Worm (Caenorhabditis elegans) whole organism, L2 larva: ENCODE measurements around the gene fip-4.

Experiments used
- C34F6.9 ChIP-seq: fragments of 150-350 bp; optimal IDR thresholded peaks from 2 replicates; lab custom pipeline; 2014; ENCODE audit warnings: missing biosample characterization, missing genetic modification characterization
- F13H6.1 ChIP-seq: sonication (generic microtip); optimal IDR thresholded peaks from 2 replicates; lab custom pipeline; 2016; ENCODE audit warnings: missing genetic modification characterization, missing compliant biosample characterization
- R02D3.7 ChIP-seq: fragments of 150-350 bp; optimal IDR thresholded peaks from 2 replicates; lab custom pipeline; 2014; ENCODE audit warnings: missing biosample characterization, missing genetic modification characterization
- Y55F3AM.14 ChIP-seq: fragments of 200-800 bp; sonication (Bioruptor generic); optimal IDR thresholded peaks from 2 replicates; lab custom pipeline; 2018; ENCODE audit warnings: mild to moderate bottlenecking, missing genetic modification characterization, missing compliant biosample characterization
- ZK546.5 ChIP-seq: sonication (generic microtip); optimal IDR thresholded peaks from 2 replicates; lab custom pipeline; 2017; ENCODE audit warnings: missing biosample characterization, missing genetic modification characterization
- aly-2 ChIP-seq: fragments of 150-350 bp; optimal IDR thresholded peaks from 2 replicates; lab custom pipeline; 2014; ENCODE audit warnings: missing biosample characterization, missing genetic modification characterization
- blmp-1 ChIP-seq: sonication (generic microtip); optimal IDR thresholded peaks from 2 replicates; lab custom pipeline; 2017; ENCODE audit warnings: missing genetic modification characterization, mild to moderate bottlenecking, missing compliant biosample characterization, antibody characterized with exemption, moderate library complexity; ENCODE audit not compliant: insufficient read depth
- ceh-16 ChIP-seq: fragments of 150-350 bp; optimal IDR thresholded peaks from 2 replicates; lab custom pipeline; 2014; ENCODE audit warnings: missing biosample characterization, missing genetic modification characterization
- ceh-82 ChIP-seq: fragments of 150-350 bp; optimal IDR thresholded peaks from 2 replicates; lab custom pipeline; 2014; ENCODE audit warnings: missing biosample characterization, missing genetic modification characterization
- crh-2 ChIP-seq: sonication (generic microtip); optimal IDR thresholded peaks from 2 replicates; lab custom pipeline; 2017; ENCODE audit warnings: missing biosample characterization, missing genetic modification characterization
- dmd-4 ChIP-seq: sonication (generic microtip); optimal IDR thresholded peaks from 2 replicates; lab custom pipeline; 2017; ENCODE audit warnings: missing biosample characterization, missing genetic modification characterization
- egl-27 ChIP-seq: sonication (generic microtip); optimal IDR thresholded peaks from 3 replicates; lab custom pipeline; 2017; ENCODE audit warnings: missing biosample characterization, missing genetic modification reagents, missing genetic modification characterization
- elt-1 ChIP-seq: fragments of 150-350 bp; optimal IDR thresholded peaks from 2 replicates; lab custom pipeline; 2014; ENCODE audit warnings: missing biosample characterization, missing genetic modification characterization
- elt-3 ChIP-seq: sonication (generic microtip); optimal IDR thresholded peaks from 2 replicates; lab custom pipeline; 2017; ENCODE audit warnings: missing biosample characterization, missing genetic modification characterization
- fos-1 ChIP-seq: fragments of 150-350 bp; optimal IDR thresholded peaks from 2 replicates; lab custom pipeline; 2014; ENCODE audit warnings: missing biosample characterization, missing genetic modification characterization
- gmeb-1 ChIP-seq: fragments of 150-350 bp; optimal IDR thresholded peaks from 2 replicates; lab custom pipeline; 2014; ENCODE audit warnings: missing biosample characterization, missing genetic modification characterization
- lin-11 ChIP-seq: fragments of 150-350 bp; sonication (generic microtip); optimal IDR thresholded peaks from 2 replicates; lab custom pipeline; 2014; ENCODE audit warnings: missing biosample characterization, missing genetic modification characterization, inconsistent platforms, mixed read lengths
- lin-13 ChIP-seq: fragments of 150-350 bp; optimal IDR thresholded peaks from 2 replicates; lab custom pipeline; 2014; ENCODE audit warnings: missing biosample characterization, missing genetic modification reagents, missing genetic modification characterization
- lin-39 ChIP-seq: fragments of 150-350 bp; optimal IDR thresholded peaks from 2 replicates; lab custom pipeline; 2014; ENCODE audit warnings: missing biosample characterization, missing genetic modification reagents, missing genetic modification characterization
- lsy-2 ChIP-seq, 2 experiments: fragments of 150-350 bp in 1 of 2; sonication (generic microtip) in 1 of 2; optimal IDR thresholded peaks; 2 replicates each; lab custom pipeline; 2014 to 2017; ENCODE audit warnings: missing biosample characterization in 2 of 2, missing genetic modification characterization in 2 of 2
- mab-5 ChIP-seq: fragments of 150-350 bp; optimal IDR thresholded peaks from 2 replicates; lab custom pipeline; 2014; ENCODE audit warnings: missing biosample characterization, missing genetic modification characterization
- mbf-1 ChIP-seq: sonication (generic microtip); optimal IDR thresholded peaks from 2 replicates; lab custom pipeline; 2017; ENCODE audit warnings: missing biosample characterization, missing genetic modification characterization
- mdl-1 ChIP-seq, 2 experiments: fragments of 150-350 bp in 1 of 2; sonication (generic microtip) in 1 of 2; optimal IDR thresholded peaks; 2 replicates each; lab custom pipeline; 2017; ENCODE audit warnings: missing biosample characterization in 2 of 2, missing genetic modification characterization in 2 of 2
- nhr-10 ChIP-seq: sonication (generic microtip); optimal IDR thresholded peaks from 2 replicates; lab custom pipeline; 2017; ENCODE audit warnings: missing biosample characterization, missing genetic modification characterization
- nhr-11 ChIP-seq: fragments of 150-350 bp; optimal IDR thresholded peaks from 2 replicates; lab custom pipeline; 2014; ENCODE audit warnings: missing biosample characterization, missing genetic modification characterization
- nhr-129 ChIP-seq: fragments of 150-350 bp; optimal IDR thresholded peaks from 2 replicates; lab custom pipeline; 2014; ENCODE audit warnings: missing biosample characterization, missing genetic modification characterization
- nhr-21 ChIP-seq: fragments of 150-350 bp; optimal IDR thresholded peaks from 2 replicates; lab custom pipeline; 2014; ENCODE audit warnings: missing biosample characterization, missing genetic modification characterization
- nhr-23 ChIP-seq: fragments of 150-350 bp; optimal IDR thresholded peaks from 2 replicates; lab custom pipeline; 2014; ENCODE audit warnings: missing biosample characterization, missing genetic modification reagents, missing genetic modification characterization
- nhr-237 ChIP-seq: fragments of 150-350 bp; optimal IDR thresholded peaks from 2 replicates; lab custom pipeline; 2014; ENCODE audit warnings: missing biosample characterization, missing genetic modification characterization
- nhr-25 ChIP-seq: fragments of 150-350 bp; sonication (generic microtip); optimal IDR thresholded peaks from 3 replicates; lab custom pipeline; 2014; ENCODE audit warnings: missing biosample characterization, missing genetic modification characterization
- nhr-6 ChIP-seq: fragments of 150-350 bp; optimal IDR thresholded peaks from 2 replicates; lab custom pipeline; 2014; ENCODE audit warnings: missing biosample characterization, missing genetic modification characterization
- nhr-77 ChIP-seq: fragments of 150-350 bp; optimal IDR thresholded peaks from 2 replicates; lab custom pipeline; 2014; ENCODE audit warnings: missing biosample characterization, missing genetic modification characterization
- peb-1 ChIP-seq: fragments of 150-350 bp; optimal IDR thresholded peaks from 2 replicates; lab custom pipeline; 2014; ENCODE audit warnings: missing biosample characterization, missing genetic modification characterization
- skn-1 ChIP-seq: sonication (generic microtip); optimal IDR thresholded peaks from 2 replicates; lab custom pipeline; 2017; ENCODE audit warnings: missing biosample characterization, missing genetic modification characterization
- sma-3 ChIP-seq: sonication (generic microtip); optimal IDR thresholded peaks from 2 replicates; lab custom pipeline; 2016; ENCODE audit warnings: missing genetic modification reagents, missing genetic modification characterization, missing compliant biosample characterization
- sma-9 ChIP-seq, 2 experiments: fragments of 150-350 bp in 1 of 2; sonication (generic microtip) in 1 of 2; optimal IDR thresholded peaks; 2 replicates each; lab custom pipeline; 2014 to 2016; ENCODE audit warnings: missing genetic modification characterization in 2 of 2, mild to moderate bottlenecking in 1 of 2, missing biosample characterization in 1 of 2, missing compliant biosample characterization in 1 of 2, missing genetic modification reagents in 1 of 2, moderate library complexity in 1 of 2
- snpc-4 ChIP-seq: fragments of 150-350 bp; optimal IDR thresholded peaks from 2 replicates; lab custom pipeline; 2014; ENCODE audit warnings: missing biosample characterization, missing genetic modification characterization
- unc-39 ChIP-seq: fragments of 150-350 bp; optimal IDR thresholded peaks from 2 replicates; lab custom pipeline; 2014; ENCODE audit warnings: missing biosample characterization, missing genetic modification characterization
- unc-62 ChIP-seq: fragments of 150-350 bp; optimal IDR thresholded peaks from 2 replicates; lab custom pipeline; 2014; ENCODE audit warnings: missing biosample characterization, missing genetic modification reagents, missing genetic modification characterization
- zag-1 ChIP-seq: fragments of 150-350 bp; optimal IDR thresholded peaks from 2 replicates; lab custom pipeline; 2014; ENCODE audit warnings: missing biosample characterization, missing genetic modification characterization
- ztf-1 ChIP-seq: fragments of 200-800 bp; sonication (Bioruptor generic); conservative IDR thresholded peaks from 2 replicates; pipeline ENCODE4 v1.3.6; 2022; ENCODE audit warnings: missing genetic modification characterization, missing compliant biosample characterization
- ztf-11 ChIP-seq: sonication (generic microtip); optimal IDR thresholded peaks from 2 replicates; lab custom pipeline; 2017; ENCODE audit warnings: missing biosample characterization, missing genetic modification characterization
- ztf-4 ChIP-seq: fragments of 150-350 bp; optimal IDR thresholded peaks from 2 replicates; lab custom pipeline; 2014; ENCODE audit warnings: missing biosample characterization, missing genetic modification characterization

Gene fip-4

DNA sequence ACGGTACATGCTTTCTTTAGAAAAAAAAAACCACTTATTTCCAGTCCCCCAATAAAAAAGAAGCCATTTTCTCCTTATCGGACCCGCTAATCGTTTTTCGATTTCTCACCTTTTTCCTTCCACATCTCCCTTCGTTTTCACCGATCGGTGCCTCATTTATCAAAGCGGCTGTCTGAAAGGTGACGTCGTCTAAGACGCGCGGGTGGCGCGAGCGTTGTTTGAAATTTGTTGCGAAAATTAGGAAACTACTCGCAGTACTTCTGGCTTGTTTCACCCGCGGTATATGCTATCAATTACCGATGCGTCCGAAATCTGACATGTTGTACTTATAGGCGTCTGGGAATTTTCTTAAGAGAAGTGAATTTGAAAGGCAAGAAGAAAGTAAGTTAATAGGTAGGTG lies 41.1 kb upstream of the fip-4 start (continued):
- TF ChIP-seq C34F6.9 (tag; lab: Kevin White, UChicago), result no peak
- TF ChIP-seq nhr-129 (tag; lab: Kevin White, UChicago), result no peak
- TF ChIP-seq nhr-21 (tag; lab: Kevin White, UChicago), result peak; percentile 42
- TF ChIP-seq skn-1 (tag; lab: Kevin White, UChicago), result no peak
- peak; percentile 27 for TF ChIP-seq nhr-25
- TF ChIP-seq ceh-16 (tag; lab: Kevin White, UChicago), result peak; percentile 78
- TF ChIP-seq zag-1 (tag; lab: Kevin White, UChicago), result no peak
- no peak for TF ChIP-seq gmeb-1
- TF ChIP-seq ceh-82 (tag; lab: Kevin White, UChicago), result no peak
- no peak for TF ChIP-seq snpc-4 (tag; lab: Kevin White, UChicago)
- no peak for TF ChIP-seq unc-62
- TF ChIP-seq ztf-4 (tag; lab: Kevin White, UChicago), result no peak
- no peak for TF ChIP-seq mdl-1 (tag; optimal IDR thresholded peaks at IDR 0.05; lab: Kevin White, UChicago)
- no peak for TF ChIP-seq nhr-23 (tag; lab: Kevin White, UChicago)
- no peak for TF ChIP-seq mbf-1 (tag; lab: Kevin White, UChicago)
- TF ChIP-seq elt-3, result no peak
- peak; percentile 33 for TF ChIP-seq mab-5 (tag; lab: Kevin White, UChicago)
- TF ChIP-seq egl-27 (tag; lab: Kevin White, UChicago), result peak; percentile 45
- no peak for TF ChIP-seq ZK546.5
- no peak for TF ChIP-seq nhr-6 (tag; lab: Kevin White, UChicago)
- TF ChIP-seq blmp-1 (tag; lab: Kevin White, UChicago), result peak; percentile 70
- no peak for TF ChIP-seq lin-11 (tag; lab: Kevin White, UChicago)
- TF ChIP-seq elt-1 (tag; lab: Kevin White, UChicago), result no peak

DNA sequence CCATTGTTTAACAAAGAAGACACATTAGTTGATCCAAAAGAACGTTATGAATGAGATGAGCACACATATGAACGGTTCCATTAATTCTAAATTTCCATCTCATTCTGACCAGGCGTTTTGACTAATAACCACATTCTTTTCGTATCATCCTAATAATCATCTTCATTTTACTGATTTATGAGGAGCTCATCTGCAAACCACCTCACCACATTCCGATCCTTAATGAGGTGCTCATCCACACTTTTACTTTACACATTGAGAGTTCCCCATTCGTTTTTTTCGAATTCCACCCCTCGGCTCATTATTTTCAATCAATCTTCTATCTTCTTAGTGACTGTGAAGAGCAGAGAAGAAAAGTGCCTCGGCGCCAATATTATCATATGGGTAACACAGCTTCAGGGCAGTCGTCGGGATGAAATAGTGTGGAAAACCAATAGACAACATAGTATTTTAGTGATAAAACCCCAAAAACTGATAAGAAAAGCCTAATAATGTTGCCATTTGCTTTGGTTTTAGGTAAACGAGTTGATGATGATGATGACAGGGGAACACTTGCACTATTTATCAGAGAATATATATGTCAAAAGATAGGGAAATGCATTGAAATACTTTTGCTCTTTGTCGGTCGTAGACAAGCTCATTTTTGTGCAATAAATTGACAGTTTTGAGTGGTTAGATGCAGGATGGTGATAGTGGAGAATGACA lies 40.1 kb upstream of the fip-4 start:
- TF ChIP-seq snpc-4 (tag; lab: Kevin White, UChicago) (no peak), F13H6.1 (tag; lab: Kevin White, UChicago) (peak; percentile 70), ztf-1 (GFP tag; lab: Robert Waterston, UW) (no peak), skn-1 (tag; lab: Kevin White, UChicago) (peak; percentile 93), nhr-11 (tag; lab: Kevin White, UChicago) (no peak), nhr-25 (no peak), sma-9 (GFP tag; optimal IDR thresholded peaks at IDR 0.05; lab: Kevin White, UChicago) (peak; percentile 87), sma-9 (tag; optimal IDR thresholded peaks at IDR 0.05; lab: Kevin White, UChicago) (no peak), lsy-2 (tag; optimal IDR thresholded peaks at IDR 0.05; lab: Kevin White, UChicago) (peak in 1 of 2 experiments; percentile 1), ZK546.5 (no peak), crh-2 (tag; lab: Kevin White, UChicago) (peak; percentile 59), sma-3 (GFP tag; lab: Kevin White, UChicago) (peak; percentile 33), dmd-4 (tag; lab: Kevin White, UChicago) (no peak), fos-1 (tag; lab: Kevin White, UChicago) (peak; percentile 98), nhr-21 (tag; lab: Kevin White, UChicago) (no peak), gmeb-1 (peak; percentile 12)

- TF ChIP-seq nhr-25 (peak; percentile 36), nhr-77 (tag; lab: Kevin White, UChicago) (no peak)
Measured at ce11 chrV:8650365-8650764, 39.3 kb upstream of the fip-4 start.

- no peak for TF ChIP-seq Y55F3AM.14
- no peak for TF ChIP-seq peb-1 (tag; lab: Kevin White, UChicago)
- TF ChIP-seq nhr-25, result no peak
- TF ChIP-seq unc-62, result no peak
- peak; percentile 61 for TF ChIP-seq crh-2 (tag; lab: Kevin White, UChicago)
- TF ChIP-seq elt-1 (tag; lab: Kevin White, UChicago), result no peak
- peak; percentile 98 for TF ChIP-seq fos-1 (tag; lab: Kevin White, UChicago)
- no peak for TF ChIP-seq ztf-1 (GFP tag; lab: Robert Waterston, UW)
- no peak for TF ChIP-seq lin-39 (tag; lab: Kevin White, UChicago)
- no peak for TF ChIP-seq R02D3.7 (tag; lab: Kevin White, UChicago)
- no peak for TF ChIP-seq ztf-4 (tag; lab: Kevin White, UChicago)
- TF ChIP-seq lin-13 (GFP tag; lab: Kevin White, UChicago), result no peak
- TF ChIP-seq zag-1 (tag; lab: Kevin White, UChicago), result no peak
- no peak for TF ChIP-seq aly-2 (tag; lab: Kevin White, UChicago)
- no peak for TF ChIP-seq ceh-16 (tag; lab: Kevin White, UChicago)
- no peak for TF ChIP-seq unc-39 (tag; lab: Kevin White, UChicago)
- TF ChIP-seq nhr-10, result no peak
- no peak for TF ChIP-seq ztf-11 (tag; lab: Kevin White, UChicago)
- peak; percentile 70 for TF ChIP-seq sma-9 (GFP tag; optimal IDR thresholded peaks at IDR 0.05; lab: Kevin White, UChicago)
- TF ChIP-seq sma-9 (tag; optimal IDR thresholded peaks at IDR 0.05; lab: Kevin White, UChicago), result no peak
- TF ChIP-seq F13H6.1 (tag; lab: Kevin White, UChicago), result peak; percentile 61
- peak; percentile 19 for TF ChIP-seq sma-3 (GFP tag; lab: Kevin White, UChicago)
- TF ChIP-seq nhr-237 (tag; lab: Kevin White, UChicago), result no peak
Measured at ce11 chrV:8648251-8648650, 37.2 kb upstream of the fip-4 start.
